Fruit fly (Drosophila melanogaster) whole organism, embryonic: ENCODE results near the gene Eno.
A peak's percentile ranks its signal among the peaks of the same experiment; 100 is the strongest.

Experiments used
- Ada2b ChIP-seq: fragments of 200-800 bp; sonication (Bioruptor generic); IDR thresholded peaks from 2 replicates; pipeline ENCODE4 v1.3.6; 2022; ENCODE audit warnings: missing biosample characterization, missing genetic modification characterization
- Asciz ChIP-seq: fragments of 200-800 bp; sonication (Bioruptor generic); optimal IDR thresholded peaks from 2 replicates; lab custom pipeline; 2017; ENCODE audit warnings: missing biosample characterization, mild to moderate bottlenecking, missing genetic modification characterization, missing genetic modification reagents
- BEAF-32 ChIP-seq: fragments of 200-800 bp; sonication (Bioruptor generic); optimal IDR thresholded peaks from 3 replicates; lab custom pipeline; 2017; ENCODE audit warnings: missing biosample characterization, missing genetic modification characterization, mild to moderate bottlenecking, moderate library complexity, missing genetic modification reagents
- CG10209 ChIP-seq: fragments of 200-800 bp; sonication (Bioruptor generic); optimal IDR thresholded peaks from 3 replicates; lab custom pipeline; 2017; ENCODE audit warnings: missing biosample characterization, mild to moderate bottlenecking, missing genetic modification characterization, missing genetic modification reagents
- CG10565 ChIP-seq: fragments of 200-800 bp; sonication (Bioruptor generic); optimal IDR thresholded peaks from 3 replicates; lab custom pipeline; 2016; ENCODE audit warnings: missing biosample characterization, mild to moderate bottlenecking, missing genetic modification characterization
- CG15696 ChIP-seq: fragments of 200-800 bp; sonication (Bioruptor generic); optimal IDR thresholded peaks from 2 replicates; lab custom pipeline; 2019; ENCODE audit warnings: missing biosample characterization, mild to moderate bottlenecking, missing genetic modification characterization, moderate library complexity
- CG18619 ChIP-seq: fragments of 200-800 bp; sonication (Bioruptor generic); optimal IDR thresholded peaks from 3 replicates; lab custom pipeline; 2017; ENCODE audit warnings: missing biosample characterization, mild to moderate bottlenecking, missing genetic modification characterization
- CG3995 ChIP-seq: fragments of 200-800 bp; sonication (Bioruptor generic); optimal IDR thresholded peaks from 3 replicates; lab custom pipeline; 2016; ENCODE audit warnings: missing biosample characterization, missing genetic modification characterization
- CG5180 ChIP-seq: fragments of 200-800 bp; sonication (Bioruptor generic); optimal IDR thresholded peaks from 3 replicates; lab custom pipeline; 2017; ENCODE audit warnings: missing biosample characterization, missing genetic modification characterization, mild to moderate bottlenecking, moderate library complexity, missing genetic modification reagents
- CG6683 ChIP-seq: fragments of 200-800 bp; sonication (Bioruptor generic); optimal IDR thresholded peaks from 2 replicates; lab custom pipeline; 2017; ENCODE audit warnings: missing biosample characterization, mild to moderate bottlenecking, missing genetic modification characterization, missing genetic modification reagents
- CG6813 ChIP-seq: fragments of 200-800 bp; sonication (Bioruptor generic); optimal IDR thresholded peaks from 2 replicates; lab custom pipeline; 2017; ENCODE audit warnings: missing biosample characterization, missing genetic modification characterization, mild to moderate bottlenecking, moderate library complexity, missing genetic modification reagents
- CG7928 ChIP-seq: fragments of 200-800 bp; sonication (Bioruptor generic); optimal IDR thresholded peaks from 2 replicates; lab custom pipeline; 2017; ENCODE audit warnings: missing biosample characterization, mild to moderate bottlenecking, missing genetic modification characterization
- CG8359 ChIP-seq: fragments of 200-800 bp; sonication (Bioruptor generic); optimal IDR thresholded peaks from 2 replicates; lab custom pipeline; 2017; ENCODE audit warnings: missing biosample characterization, mild to moderate bottlenecking, missing genetic modification characterization, borderline replicate concordance
- CG9727 ChIP-seq: fragments of 200-800 bp; sonication (Bioruptor generic); optimal IDR thresholded peaks from 3 replicates; lab custom pipeline; 2017; ENCODE audit warnings: missing biosample characterization, mild to moderate bottlenecking, missing genetic modification characterization
- Drgx ChIP-seq: fragments of 200-800 bp; sonication (Bioruptor generic); IDR thresholded peaks from 2 replicates; pipeline ENCODE4 v1.3.6; 2022; ENCODE audit warnings: missing biosample characterization, missing genetic modification characterization
- ERR ChIP-seq: fragments of 200-800 bp; sonication (Bioruptor generic); optimal IDR thresholded peaks from 2 replicates; lab custom pipeline; 2016; ENCODE audit warnings: missing biosample characterization, missing genetic modification characterization
- Hand ChIP-seq: fragments of 200-800 bp; sonication (Bioruptor generic); optimal IDR thresholded peaks from 2 replicates; lab custom pipeline; 2017; ENCODE audit warnings: mild to moderate bottlenecking, missing biosample characterization, missing genetic modification reagents, missing genetic modification characterization
- Kr ChIP-seq: fragments of 200-800 bp; sonication (Bioruptor generic); optimal IDR thresholded peaks from 2 replicates; lab custom pipeline; 2017; ENCODE audit warnings: missing biosample characterization, mild to moderate bottlenecking, missing genetic modification characterization
- Mes4 ChIP-seq: fragments of 200-800 bp; sonication (Bioruptor generic); optimal IDR thresholded peaks from 2 replicates; lab custom pipeline; 2016; ENCODE audit warnings: missing biosample characterization, missing genetic modification characterization
- NC2α ChIP-seq: fragments of 200-800 bp; sonication (Bioruptor generic); optimal IDR thresholded peaks from 2 replicates; lab custom pipeline; 2016; ENCODE audit warnings: missing biosample characterization, missing genetic modification characterization
- NC2β ChIP-seq: fragments of 200-800 bp; sonication (Bioruptor generic); optimal IDR thresholded peaks from 2 replicates; lab custom pipeline; 2016; ENCODE audit warnings: missing biosample characterization, missing genetic modification characterization
- NK7.1 ChIP-seq: fragments of 200-800 bp; sonication (Bioruptor generic); optimal IDR thresholded peaks from 3 replicates; lab custom pipeline; 2016; ENCODE audit warnings: missing biosample characterization, missing genetic modification characterization
- Neu2 ChIP-seq: fragments of 200-800 bp; sonication (Bioruptor generic); optimal IDR thresholded peaks from 3 replicates; lab custom pipeline; 2016; ENCODE audit warnings: missing biosample characterization, missing genetic modification characterization, borderline replicate concordance
- Opbp ChIP-seq: fragments of 200-800 bp; sonication (Bioruptor generic); IDR thresholded peaks from 3 replicates; pipeline ENCODE4 v1.3.6; 2022; ENCODE audit warnings: missing biosample characterization, missing genetic modification characterization; ENCODE audit not compliant: partially characterized antibody
- Sin3A ChIP-seq: fragments of >200 bp; optimal IDR thresholded peaks from 2 replicates; lab custom pipeline; 2018
- Stat92E ChIP-seq, 3 experiments: fragments of >200 bp in 2 of 3; fragments of 200-800 bp in 1 of 3; sonication (Bioruptor generic) in 1 of 3; optimal IDR thresholded peaks; 2 replicates each; lab custom pipeline; 2017 to 2019; ENCODE audit warnings: missing biosample characterization in 3 of 3, missing genetic modification characterization in 3 of 3, mild to moderate bottlenecking in 1 of 3, moderate library complexity in 1 of 3
- Xbp1 ChIP-seq: fragments of 200-800 bp; sonication (Bioruptor generic); optimal IDR thresholded peaks from 3 replicates; lab custom pipeline; 2016; ENCODE audit warnings: missing biosample characterization, mild to moderate bottlenecking, missing genetic modification characterization
- al ChIP-seq: fragments of 200-800 bp; sonication (Bioruptor generic); IDR thresholded peaks from 2 replicates; pipeline ENCODE4 v1.3.6; 2022; ENCODE audit warnings: missing biosample characterization, missing genetic modification characterization
- ara ChIP-seq: fragments of 200-800 bp; sonication (Bioruptor generic); IDR thresholded peaks from 2 replicates; pipeline ENCODE4 v1.3.6; 2022; ENCODE audit warnings: missing biosample characterization, missing genetic modification characterization
- crc ChIP-seq: fragments of 200-800 bp; sonication (Bioruptor generic); optimal IDR thresholded peaks from 2 replicates; lab custom pipeline; 2016; ENCODE audit warnings: missing biosample characterization, missing genetic modification characterization
- en ChIP-seq: fragments of 200-800 bp; sonication (Bioruptor generic); optimal IDR thresholded peaks from 2 replicates; lab custom pipeline; 2016; ENCODE audit warnings: missing biosample characterization, missing genetic modification characterization
- ftz-f1 ChIP-seq: fragments of 200-800 bp; sonication (Bioruptor generic); optimal IDR thresholded peaks from 2 replicates; lab custom pipeline; 2016; ENCODE audit warnings: missing biosample characterization, missing genetic modification characterization
- knrl ChIP-seq: fragments of 200-800 bp; sonication (Bioruptor generic); IDR thresholded peaks from 3 replicates; pipeline ENCODE4 v1.3.6; 2022; ENCODE audit warnings: missing biosample characterization, missing genetic modification characterization; ENCODE audit not compliant: partially characterized antibody
- lola ChIP-seq, 3 experiments: fragments of >200 bp in 2 of 3; fragments of 200-800 bp in 1 of 3; sonication (Bioruptor generic) in 1 of 3; optimal IDR thresholded peaks; 2 replicates each; lab custom pipeline; 2017 to 2019; ENCODE audit warnings: missing biosample characterization in 3 of 3, missing genetic modification characterization in 3 of 3, mild to moderate bottlenecking in 1 of 3, moderate library complexity in 1 of 3
- odd ChIP-seq: fragments of 200-800 bp; sonication (Bioruptor generic); optimal IDR thresholded peaks from 2 replicates; lab custom pipeline; 2017; ENCODE audit warnings: missing biosample characterization, mild to moderate bottlenecking, missing genetic modification characterization
- peb ChIP-seq: fragments of 200-800 bp; sonication (Bioruptor generic); IDR thresholded peaks from 2 replicates; pipeline ENCODE4 v1.3.6; 2022; ENCODE audit warnings: missing biosample characterization, missing genetic modification characterization
- pros ChIP-seq: fragments of 200-800 bp; sonication (Bioruptor generic); optimal IDR thresholded peaks from 3 replicates; lab custom pipeline; 2019; ENCODE audit warnings: missing biosample characterization, mild to moderate bottlenecking, missing genetic modification characterization, moderate library complexity
- pzg ChIP-seq: fragments of 200-800 bp; sonication (Bioruptor generic); optimal IDR thresholded peaks from 3 replicates; lab custom pipeline; 2018; ENCODE audit warnings: missing biosample characterization, mild to moderate bottlenecking, missing genetic modification characterization, moderate library complexity
- sc ChIP-seq, 3 experiments: fragments of >200 bp in 2 of 3; fragments of 200-800 bp in 1 of 3; sonication (Bioruptor generic) in 1 of 3; optimal IDR thresholded peaks; 2 replicates in 2 of 3; 3 replicates in 1 of 3; lab custom pipeline; 2017; ENCODE audit warnings: mild to moderate bottlenecking in 1 of 3, missing biosample characterization in 1 of 3, missing genetic modification characterization in 1 of 3, missing genetic modification reagents in 1 of 3
- sens ChIP-seq: fragments of 200-800 bp; sonication (Bioruptor generic); peaks from one replicate; lab custom pipeline; 2016; ENCODE audit warnings: missing biosample characterization, missing genetic modification characterization
- sna ChIP-seq: fragments of 200-800 bp; sonication (Bioruptor generic); IDR thresholded peaks from 2 replicates; pipeline ENCODE4 v1.3.6; 2022; ENCODE audit warnings: missing biosample characterization, missing genetic modification characterization; ENCODE audit not compliant: partially characterized antibody
- sr ChIP-seq: fragments of 200-800 bp; sonication (Bioruptor generic); IDR thresholded peaks from 3 replicates; pipeline ENCODE4 v1.3.6; 2022; ENCODE audit warnings: missing biosample characterization, missing genetic modification characterization
- tap ChIP-seq: fragments of 200-800 bp; optimal IDR thresholded peaks from 3 replicates; lab custom pipeline; 2019; ENCODE audit warnings: missing biosample characterization, mild to moderate bottlenecking, missing genetic modification characterization, moderate library complexity
- toy ChIP-seq: fragments of 200-800 bp; sonication (Bioruptor generic); IDR thresholded peaks from 2 replicates; pipeline ENCODE4 v1.3.6; 2022; ENCODE audit warnings: missing biosample characterization, missing genetic modification characterization
- ttk ChIP-seq: fragments of 200-800 bp; sonication (Bioruptor generic); IDR thresholded peaks from 2 replicates; pipeline ENCODE4 v2.1.2; 2022; ENCODE audit warnings: missing biosample characterization, missing genetic modification characterization
- vnd ChIP-seq: fragments of 200-800 bp; sonication (Bioruptor generic); IDR thresholded peaks from 3 replicates; pipeline ENCODE4 v1.3.6; 2022; ENCODE audit warnings: missing biosample characterization, missing genetic modification characterization; ENCODE audit not compliant: partially characterized antibody
- wor ChIP-seq: fragments of 200-800 bp; sonication (Bioruptor generic); IDR thresholded peaks from 2 replicates; pipeline ENCODE4 v1.3.6; 2022; ENCODE audit warnings: missing biosample characterization, missing genetic modification characterization
- zf30C ChIP-seq: fragments of 200-800 bp; sonication (Bioruptor generic); optimal IDR thresholded peaks from 3 replicates; lab custom pipeline; 2018; ENCODE audit warnings: missing biosample characterization, mild to moderate bottlenecking, missing genetic modification characterization

Gene Eno

dm6 chr2L:1723937-1724591 lies 5.4 kb downstream of the Eno start, which contains the start of gene Rim2 (continued):
- TF ChIP-seq Opbp (GFP tag; lab: Robert Waterston, UW) (peak; percentile 47; the same call in 1 of the 3 replicates), pzg (GFP tag; lab: Kevin White, UChicago) (peak; percentile 96), Xbp1 (GFP tag; lab: Kevin White, UChicago) (peak; percentile 24), wor (GFP tag; lab: Robert Waterston, UW) (no peak), ara (GFP tag; lab: Robert Waterston, UW) (no peak), CG7928 (GFP tag; lab: Kevin White, UChicago) (no peak), tap (tag; lab: Kevin White, UChicago) (no peak), Ada2b (GFP tag; lab: Robert Waterston, UW) (no peak), sc (optimal IDR thresholded peaks at IDR 0.05; lab: Kevin White, UChicago) (no peak), sc (GFP tag; optimal IDR thresholded peaks at IDR 0.05; lab: Kevin White, UChicago) (no peak), CG6813 (GFP tag; lab: Kevin White, UChicago) (no peak), en (no peak), ftz-f1 (GFP tag; lab: Kevin White, UChicago) (peak; percentile 44), toy (no peak), CG9727 (GFP tag; lab: Kevin White, UChicago) (no peak), Mes4 (GFP tag; lab: Kevin White, UChicago) (no peak), NC2β (GFP tag; lab: Kevin White, UChicago) (peak; percentile 15), CG10209 (no peak), ERR (GFP tag; lab: Kevin White, UChicago) (peak; percentile 61), pros (GFP tag; lab: Kevin White, UChicago) (no peak), Kr (no peak), CG3995 (GFP tag; lab: Kevin White, UChicago) (peak; percentile 28), CG8359 (GFP tag; lab: Kevin White, UChicago) (no peak), crc (GFP tag; lab: Kevin White, UChicago) (no peak), CG5180 (GFP tag; lab: Kevin White, UChicago) (no peak), vnd (GFP tag; lab: Robert Waterston, UW) (no peak), Neu2 (GFP tag; lab: Kevin White, UChicago) (no peak), lola (GFP tag; optimal IDR thresholded peaks at IDR 0.05; lab: Kevin White, UChicago) (no peak), Sin3A (lab: Kevin White, UChicago) (peak; percentile 38), CG10565 (no peak), BEAF-32 (GFP tag; lab: Kevin White, UChicago) (peak; percentile 57), ttk (GFP tag; lab: Robert Waterston, UW) (no peak), Drgx (GFP tag; lab: Robert Waterston, UW) (no peak; the same call in 1 of the 2 replicates), Asciz (no peak), NK7.1 (GFP tag; lab: Kevin White, UChicago) (no peak), zf30C (GFP tag; lab: Kevin White, UChicago) (no peak), peb (GFP tag; lab: Robert Waterston, UW) (no peak), sr (GFP tag; lab: Robert Waterston, UW) (no peak), CG6683 (GFP tag; lab: Kevin White, UChicago) (no peak), Hand (no peak), al (GFP tag; lab: Robert Waterston, UW) (no peak), Stat92E (GFP tag; optimal IDR thresholded peaks at IDR 0.05; lab: Kevin White, UChicago) (peak in 1 of 3 experiments; percentile 12), odd (GFP tag; lab: Kevin White, UChicago) (no peak), NC2α (GFP tag; lab: Kevin White, UChicago) (no peak), sna (GFP tag; lab: Robert Waterston, UW) (peak; percentile 57; the same call in 1 of the 2 replicates), CG18619 (no peak), CG15696 (no peak), sens (GFP tag; lab: Kevin White, UChicago) (peak; percentile 73), knrl (GFP tag; lab: Robert Waterston, UW) (peak; percentile 35; the same call in 1 of the 3 replicates)
